Fruit fly (Drosophila melanogaster): ENCODE data around the gene CG33298.

Gene CG33298

dm6 chr2L:9493375-9494263 lies 1.7 kb upstream of the CG33298 start (continued):
- TF ChIP-seq CG3919 (GFP tag; optimal IDR thresholded peaks at IDR 0.05) (peak; percentile 48), Ets96B (tag; optimal IDR thresholded peaks at IDR 0.05) (peak; percentile 31), fd59A (GFP tag; optimal IDR thresholded peaks at IDR 0.05) (no peak), svp (GFP tag) (peak; percentile 47), eg (GFP tag; IDR thresholded peaks at IDR 0.05) (peak; percentile 57; the same call in 2 of the 3 replicates), CG6163 (GFP tag; IDR thresholded peaks at IDR 0.05) (peak; percentile 83), CG8632 (GFP tag; optimal IDR thresholded peaks at IDR 0.05) (no peak), CG6792 (GFP tag; optimal IDR thresholded peaks at IDR 0.05) (no peak), Smox (GFP tag; optimal IDR thresholded peaks at IDR 0.05) (peak; percentile 62), vri (GFP tag; optimal IDR thresholded peaks at IDR 0.05) (peak; percentile 17), lz (GFP tag; optimal IDR thresholded peaks at IDR 0.05) (peak; percentile 70), OdsH (GFP tag; optimal IDR thresholded peaks at IDR 0.05) (peak; percentile 10), CG6808 (GFP tag; optimal IDR thresholded peaks at IDR 0.05) (peak; percentile 27), CG11902 (GFP tag; optimal IDR thresholded peaks at IDR 0.05) (peak; percentile 17), cyc (GFP tag; optimal IDR thresholded peaks at IDR 0.05) (peak; percentile 54), CG6854 (GFP tag; optimal IDR thresholded peaks at IDR 0.05) (no peak), Sox14 (GFP tag; optimal IDR thresholded peaks at IDR 0.05) (peak; percentile 96), Sox102F (GFP tag; optimal IDR thresholded peaks at IDR 0.05) (peak; percentile 45), acj6 (GFP tag; optimal IDR thresholded peaks at IDR 0.05) (peak; percentile 43), CG10631 (GFP tag; optimal IDR thresholded peaks at IDR 0.05) (no peak), Eip78C (GFP tag) (peak; percentile 82), Hr39 (GFP tag; optimal IDR thresholded peaks at IDR 0.05) (peak; percentile 43), CG10669 (GFP tag; optimal IDR thresholded peaks at IDR 0.05) (peak; percentile 25), CG15336 (GFP tag; IDR thresholded peaks at IDR 0.05) (peak; percentile 58; the same call in 1 of the 2 replicates), topi (GFP tag; optimal IDR thresholded peaks at IDR 0.05) (peak; percentile 45), spab (GFP tag; optimal IDR thresholded peaks at IDR 0.05) (no peak), CG9139 (GFP tag; optimal IDR thresholded peaks at IDR 0.05) (no peak)

- no peak for TF ChIP-seq vri (GFP tag; optimal IDR thresholded peaks at IDR 0.05)
- no peak for TF ChIP-seq fd85E (GFP tag; optimal IDR thresholded peaks at IDR 0.05)
- TF ChIP-seq CG6854 (GFP tag; optimal IDR thresholded peaks at IDR 0.05), result no peak
- TF ChIP-seq Hr38 (GFP tag; optimal IDR thresholded peaks at IDR 0.05), result no peak
- TF ChIP-seq CG7368 (GFP tag; optimal IDR thresholded peaks at IDR 0.05), result no peak
- no peak for TF ChIP-seq topi (GFP tag; optimal IDR thresholded peaks at IDR 0.05)
- TF ChIP-seq Hr39 (GFP tag; optimal IDR thresholded peaks at IDR 0.05), result peak; percentile 12
- TF ChIP-seq net (GFP tag; optimal IDR thresholded peaks at IDR 0.05), result no peak
- peak; percentile 3 for TF ChIP-seq Ets21C (GFP tag; optimal IDR thresholded peaks at IDR 0.05)
- peak; percentile 32 for TF ChIP-seq OdsH (GFP tag; optimal IDR thresholded peaks at IDR 0.05)
- peak; percentile 50; the same call in 2 of the 3 replicates for TF ChIP-seq CG6163 (GFP tag; IDR thresholded peaks at IDR 0.05)
- no peak for TF ChIP-seq esn (GFP tag; optimal IDR thresholded peaks at IDR 0.05)
- TF ChIP-seq CG9139 (GFP tag; optimal IDR thresholded peaks at IDR 0.05), result no peak
- no peak for TF ChIP-seq CG15336 (GFP tag; IDR thresholded peaks at IDR 0.05)
- TF ChIP-seq ss (GFP tag; optimal IDR thresholded peaks at IDR 0.05), result peak in 1 of 2 experiments; percentile 5
- no peak for TF ChIP-seq spab (GFP tag; optimal IDR thresholded peaks at IDR 0.05)
- no peak for TF ChIP-seq Sox14 (GFP tag; optimal IDR thresholded peaks at IDR 0.05)
- no peak for TF ChIP-seq CG10669 (GFP tag; optimal IDR thresholded peaks at IDR 0.05)
- TF ChIP-seq CG6792 (GFP tag; optimal IDR thresholded peaks at IDR 0.05), result peak; percentile 2
- no peak for TF ChIP-seq CG8319 (GFP tag; optimal IDR thresholded peaks at IDR 0.05)
- peak; percentile 15 for TF ChIP-seq Smox (GFP tag; optimal IDR thresholded peaks at IDR 0.05)
- no peak for TF ChIP-seq CG11294 (GFP tag; IDR thresholded peaks at IDR 0.05)
- peak; percentile 38 for TF ChIP-seq CG31627 (GFP tag; optimal IDR thresholded peaks at IDR 0.05)
- no peak for TF ChIP-seq Blimp-1 (GFP tag; optimal IDR thresholded peaks at IDR 0.05)
- TF ChIP-seq Hr4 (GFP tag; optimal IDR thresholded peaks at IDR 0.05), result no peak
- TF ChIP-seq CG11762 (GFP tag; optimal IDR thresholded peaks at IDR 0.05; ENCODE audit: insufficient read depth), result no peak
- no peak for TF ChIP-seq salr (GFP tag; optimal IDR thresholded peaks at IDR 0.05)
- peak; percentile 43 for TF ChIP-seq pdm3 (GFP tag; optimal IDR thresholded peaks at IDR 0.05)
- no peak for TF ChIP-seq achi (GFP tag; optimal IDR thresholded peaks at IDR 0.05)
- no peak for TF ChIP-seq CG4318 (GFP tag; optimal IDR thresholded peaks at IDR 0.05)
- no peak for TF ChIP-seq CG16779 (tag; optimal IDR thresholded peaks at IDR 0.05)
- peak; percentile 67 for TF ChIP-seq fkh (GFP tag; optimal IDR thresholded peaks at IDR 0.05)
Observed at dm6 chr2L:9494663-9495417, 434 bp upstream of the CG33298 start, which contains the start of gene Gdi. Gdi (minus strand) TSS chr2L:9494876.

All from whole organism, prepupa.